Fruit fly (Drosophila melanogaster): ENCODE measurements around the gene CG13999.
A peak's percentile ranks its signal among the peaks of the same experiment; 100 is the strongest.

The CG13999 gene

DNA sequence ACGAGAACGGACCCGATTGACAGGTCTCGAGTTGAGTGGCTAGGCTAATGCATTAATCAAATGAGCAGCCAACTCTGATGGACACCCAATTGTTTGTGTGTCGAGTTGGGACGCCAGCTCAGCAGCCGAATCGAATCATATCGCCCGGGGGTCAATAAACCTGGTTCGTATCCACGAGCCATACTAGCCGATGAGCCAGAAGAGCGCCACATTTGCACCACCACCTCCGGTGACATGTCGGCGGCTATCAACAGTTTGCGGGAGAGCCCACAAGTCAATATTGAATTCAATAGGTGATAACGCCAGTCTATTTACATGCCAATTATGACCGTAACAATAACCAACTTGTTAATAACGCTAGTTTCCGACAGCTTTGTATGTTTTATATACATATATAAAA is 17.9 kb upstream of the CG13999 start (continued):
- no peak for TF ChIP-seq CG10366 (GFP tag; IDR thresholded peaks at IDR 0.05)
- peak; percentile 84 for TF ChIP-seq CG10543 (GFP tag; optimal IDR thresholded peaks at IDR 0.05)
- TF ChIP-seq ro (GFP tag; IDR thresholded peaks at IDR 0.05) = no peak
- no peak for TF ChIP-seq ab (GFP tag; optimal IDR thresholded peaks at IDR 0.05)
- peak in 1 of 2 experiments; percentile 50 for TF ChIP-seq Hr78 (GFP tag; optimal IDR thresholded peaks at IDR 0.05)
- TF ChIP-seq CG3995 (GFP tag; optimal IDR thresholded peaks at IDR 0.05) = no peak
- TF ChIP-seq Xbp1 (GFP tag; optimal IDR thresholded peaks at IDR 0.05) = no peak
- 0 out of 2 replicates have a peak, but pooled peaks have one; percentile 15 for TF ChIP-seq Adf1 (GFP tag; IDR thresholded peaks at IDR 0.05)
- TF ChIP-seq CG16813 (GFP tag; IDR thresholded peaks at IDR 0.05; ENCODE audit: partially characterized antibody) = no peak
- no peak for TF ChIP-seq CG10979 (tag; optimal IDR thresholded peaks at IDR 0.05)
- no peak for TF ChIP-seq lmd (GFP tag; IDR thresholded peaks at IDR 0.05)
- TF ChIP-seq fd102C (GFP tag; optimal IDR thresholded peaks at IDR 0.05) = no peak
- peak; percentile 54 for TF ChIP-seq fd3F (GFP tag; optimal IDR thresholded peaks at IDR 0.05)
- TF ChIP-seq ems (GFP tag; optimal IDR thresholded peaks at IDR 0.05) = no peak
- TF ChIP-seq CG2875 (GFP tag; optimal IDR thresholded peaks at IDR 0.05) = peak; percentile 61
- no peak for TF ChIP-seq unc-4 (GFP tag; IDR thresholded peaks at IDR 0.05; ENCODE audit: partially characterized antibody)
- 0 out of 2 replicates have a peak, but pooled peaks have one; percentile 15 for TF ChIP-seq CG43689 (GFP tag; IDR thresholded peaks at IDR 0.05)
- peak; percentile 9 for TF ChIP-seq CG2116 (GFP tag; optimal IDR thresholded peaks at IDR 0.05)
- TF ChIP-seq CG14710 (tag; optimal IDR thresholded peaks at IDR 0.05) = peak; percentile 43
- TF ChIP-seq pzg (GFP tag; optimal IDR thresholded peaks at IDR 0.05) = no peak
- TF ChIP-seq CG9817 (tag; optimal IDR thresholded peaks at IDR 0.05) = peak; percentile 40
- TF ChIP-seq nerfin-2 (GFP tag; IDR thresholded peaks at IDR 0.05; ENCODE audit: partially characterized antibody) = no peak
- peak; percentile 66 for TF ChIP-seq mirr (GFP tag; optimal IDR thresholded peaks at IDR 0.05)
- TF ChIP-seq Mad (GFP tag; optimal IDR thresholded peaks at IDR 0.05) = no peak
- TF ChIP-seq schlank (tag; optimal IDR thresholded peaks at IDR 0.05) = peak; percentile 77
- peak; percentile 67 for TF ChIP-seq CG17359 (tag; optimal IDR thresholded peaks at IDR 0.05)
- peak; percentile 34 for TF ChIP-seq CoRest (tag; optimal IDR thresholded peaks at IDR 0.05)
- TF ChIP-seq CG31365 (tag; optimal IDR thresholded peaks at IDR 0.05) = peak; percentile 28
- TF ChIP-seq nmo (GFP tag; optimal IDR thresholded peaks at IDR 0.05) = no peak
- peak; percentile 86 for TF ChIP-seq Vsx1 (GFP tag; optimal IDR thresholded peaks at IDR 0.05)
- TF ChIP-seq esg (GFP tag; conservative IDR thresholded peaks at IDR 0.05) = no peak
- no peak for TF ChIP-seq tgo (GFP tag; IDR thresholded peaks at IDR 0.05)
- peak; percentile 62 for TF ChIP-seq chm (GFP tag; IDR thresholded peaks at IDR 0.05)
- TF ChIP-seq CG10147 (GFP tag; optimal IDR thresholded peaks at IDR 0.05) = peak; percentile 41
- TF ChIP-seq CG12942 (GFP tag; optimal IDR thresholded peaks at IDR 0.05) = peak; percentile 28
- TF ChIP-seq B-H1 (GFP tag; IDR thresholded peaks at IDR 0.05) = no peak; the same call in 2 of the 3 replicates
- peak; percentile 15 for TF ChIP-seq kah (GFP tag; optimal IDR thresholded peaks at IDR 0.05)
- no peak for TF ChIP-seq pita (GFP tag; optimal IDR thresholded peaks at IDR 0.05)
- TF ChIP-seq CG18619 (GFP tag; optimal IDR thresholded peaks at IDR 0.05) = peak; percentile 69
- peak; percentile 54; the same call in 1 of the 2 replicates for TF ChIP-seq CG14014 (GFP tag; IDR thresholded peaks at IDR 0.05)
- peak; percentile 27 for TF ChIP-seq CG13894 (tag; optimal IDR thresholded peaks at IDR 0.05)
- no peak for TF ChIP-seq pan (optimal IDR thresholded peaks at IDR 0.05)
- TF ChIP-seq pan (GFP tag; optimal IDR thresholded peaks at IDR 0.05 in 1 of 2, IDR thresholded peaks at IDR 0.05 in 1 of 2) = peak in 1 of 2 experiments; percentile 57
- TF ChIP-seq CG7928 (GFP tag; optimal IDR thresholded peaks at IDR 0.05) = peak; percentile 45
- no peak for TF ChIP-seq CG2129 (GFP tag; IDR thresholded peaks at IDR 0.05; ENCODE audit: partially characterized antibody)
- TF ChIP-seq klu (GFP tag; IDR thresholded peaks at IDR 0.05) = no peak
- TF ChIP-seq CG42726 (GFP tag; IDR thresholded peaks at IDR 0.05; ENCODE audit: partially characterized antibody) = no peak
- TF ChIP-seq CG13424 (tag; optimal IDR thresholded peaks at IDR 0.05) = peak; percentile 66
- peak; percentile 71 for TF ChIP-seq HHEX (GFP tag; optimal IDR thresholded peaks at IDR 0.05)
- peak; percentile 65 for TF ChIP-seq CG11723 (GFP tag; optimal IDR thresholded peaks at IDR 0.05)
